Worm (Caenorhabditis elegans) whole organism, mixed stage, embryonic: ENCODE measurements around the gene ptp-5.1.

ENCODE experiments used
- M03D4.4 ChIP-seq: sonication (generic microtip); optimal IDR thresholded peaks from 2 replicates; lab custom pipeline; 2017; ENCODE audit warnings: mild to moderate bottlenecking, missing genetic modification characterization, missing compliant biosample characterization
- bed-3 ChIP-seq: fragments of 200-800 bp; sonication (Bioruptor generic); optimal IDR thresholded peaks from 3 replicates; lab custom pipeline; 2018; ENCODE audit warnings: mild to moderate bottlenecking, missing genetic modification characterization, moderate library complexity, missing compliant biosample characterization
- blmp-1 ChIP-seq: fragments of 150-350 bp; optimal IDR thresholded peaks from 2 replicates; lab custom pipeline; 2014; ENCODE audit warnings: missing biosample characterization, missing genetic modification characterization
- ceh-39 ChIP-seq: fragments of 150-350 bp; optimal IDR thresholded peaks from 2 replicates; lab custom pipeline; 2014; ENCODE audit warnings: missing biosample characterization, missing genetic modification characterization
- ceh-83 ChIP-seq: fragments of 200-800 bp; sonication (Bioruptor generic); optimal IDR thresholded peaks from 2 replicates; lab custom pipeline; 2018; ENCODE audit warnings: mild to moderate bottlenecking, missing genetic modification characterization, missing compliant biosample characterization
- ces-1 ChIP-seq: fragments of 150-350 bp; optimal IDR thresholded peaks from 2 replicates; lab custom pipeline; 2014; ENCODE audit warnings: missing biosample characterization, missing genetic modification reagents, missing genetic modification characterization
- cnd-1 ChIP-seq: fragments of 200-800 bp; sonication (Bioruptor generic); optimal IDR thresholded peaks from 2 replicates; lab custom pipeline; 2018; ENCODE audit warnings: mild to moderate bottlenecking, missing genetic modification characterization, missing compliant biosample characterization
- drap-1 ChIP-seq: fragments of 200-800 bp; sonication (Bioruptor generic); optimal IDR thresholded peaks from 3 replicates; lab custom pipeline; 2018; ENCODE audit warnings: mild to moderate bottlenecking, missing genetic modification characterization, missing compliant biosample characterization
- flh-1 ChIP-seq: fragments of 200-800 bp; sonication (Bioruptor generic); optimal IDR thresholded peaks from 2 replicates; lab custom pipeline; 2018; ENCODE audit warnings: mild to moderate bottlenecking, missing genetic modification characterization, moderate library complexity, missing compliant biosample characterization
- ham-2 ChIP-seq: fragments of 200-800 bp; sonication (Bioruptor generic); optimal IDR thresholded peaks from 2 replicates; lab custom pipeline; 2018; ENCODE audit warnings: mild to moderate bottlenecking, missing genetic modification characterization, missing compliant biosample characterization
- hlh-1 ChIP-seq: fragments of 150-350 bp; optimal IDR thresholded peaks from 2 replicates; lab custom pipeline; 2014; ENCODE audit warnings: missing biosample characterization, missing genetic modification reagents, missing genetic modification characterization
- lin-13 ChIP-seq: fragments of 150-350 bp; optimal IDR thresholded peaks from 2 replicates; lab custom pipeline; 2014; ENCODE audit warnings: missing biosample characterization, missing genetic modification characterization
- lin-32 ChIP-seq: fragments of 200-800 bp; sonication (Bioruptor generic); optimal IDR thresholded peaks from 2 replicates; lab custom pipeline; 2018; ENCODE audit warnings: mild to moderate bottlenecking, missing genetic modification characterization, missing compliant biosample characterization
- lsy-2 ChIP-seq: fragments of 150-350 bp; optimal IDR thresholded peaks from 2 replicates; lab custom pipeline; 2014; ENCODE audit warnings: missing biosample characterization, missing genetic modification characterization
- mab-5 ChIP-seq: fragments of 150-350 bp; optimal IDR thresholded peaks from 2 replicates; lab custom pipeline; 2014; ENCODE audit warnings: missing biosample characterization, missing genetic modification characterization
- mep-1 ChIP-seq: fragments of 150-350 bp; optimal IDR thresholded peaks from 2 replicates; lab custom pipeline; 2017; ENCODE audit warnings: missing biosample characterization, missing genetic modification reagents, missing genetic modification characterization, inconsistent platforms
- mls-2 ChIP-seq: sonication (generic microtip); optimal IDR thresholded peaks from 2 replicates; lab custom pipeline; 2016; ENCODE audit warnings: mild to moderate bottlenecking, missing genetic modification characterization, moderate library complexity, missing compliant biosample characterization
- nhr-12 ChIP-seq: fragments of 150-350 bp; optimal IDR thresholded peaks from 2 replicates; lab custom pipeline; 2014; ENCODE audit warnings: missing biosample characterization, missing genetic modification characterization
- nhr-2 ChIP-seq: fragments of 150-350 bp; optimal IDR thresholded peaks from 2 replicates; lab custom pipeline; 2014; ENCODE audit warnings: missing biosample characterization, missing genetic modification characterization
- nhr-237 ChIP-seq: fragments of 150-350 bp; optimal IDR thresholded peaks from 2 replicates; lab custom pipeline; 2014; ENCODE audit warnings: missing biosample characterization, missing genetic modification characterization
- nhr-28 ChIP-seq: fragments of 150-350 bp; optimal IDR thresholded peaks from 2 replicates; lab custom pipeline; 2014; ENCODE audit warnings: missing biosample characterization, missing genetic modification characterization
- nhr-76 ChIP-seq: sonication (generic microtip); optimal IDR thresholded peaks from 2 replicates; lab custom pipeline; 2017; ENCODE audit warnings: missing biosample characterization, missing genetic modification characterization
- pha-4 ChIP-seq: fragments of 150-350 bp; optimal IDR thresholded peaks from 2 replicates; lab custom pipeline; 2018; ENCODE audit warnings: missing biosample characterization, missing genetic modification reagents, missing genetic modification characterization
- sem-2 ChIP-seq: fragments of 200-800 bp; sonication (Bioruptor generic); optimal IDR thresholded peaks from 2 replicates; lab custom pipeline; 2018; ENCODE audit warnings: mild to moderate bottlenecking, missing genetic modification characterization, missing compliant biosample characterization
- snpc-4 ChIP-seq: fragments of 150-350 bp; optimal IDR thresholded peaks from 2 replicates; lab custom pipeline; 2014; ENCODE audit warnings: missing biosample characterization, missing genetic modification characterization
- sptf-1 ChIP-seq: sonication (generic microtip); optimal IDR thresholded peaks from 2 replicates; lab custom pipeline; 2017; ENCODE audit warnings: mild to moderate bottlenecking, missing genetic modification characterization, moderate library complexity, missing compliant biosample characterization
- unc-120 ChIP-seq: sonication (generic microtip); optimal IDR thresholded peaks from 2 replicates; lab custom pipeline; 2017; ENCODE audit warnings: missing genetic modification characterization, missing compliant biosample characterization; ENCODE audit not compliant: poor library complexity, severe bottlenecking
- unc-39 ChIP-seq: fragments of 150-350 bp; optimal IDR thresholded peaks from 2 replicates; lab custom pipeline; 2014; ENCODE audit warnings: missing biosample characterization, missing genetic modification characterization
- unc-62 ChIP-seq: fragments of 150-350 bp; optimal IDR thresholded peaks from 2 replicates; lab custom pipeline; 2014; ENCODE audit warnings: missing biosample characterization, missing genetic modification reagents, missing genetic modification characterization
- ztf-11 ChIP-seq: fragments of 150-350 bp; optimal IDR thresholded peaks from 2 replicates; lab custom pipeline; 2014; ENCODE audit warnings: missing biosample characterization, missing genetic modification characterization

The ptp-5.1 gene

ce11 chrIV:5204573-5204972, 38.4 kb downstream of the ptp-5.1 start, which contains the start of gene tni-4:
Gene tni-4 (plus strand): TSS chrIV:5204591.
- no peak for TF ChIP-seq lin-32 (GFP tag; lab: Kevin White, UChicago)
- no peak for TF ChIP-seq hlh-1 (tag; lab: Kevin White, UChicago)
- no peak for TF ChIP-seq snpc-4 (tag; lab: Kevin White, UChicago)
- TF ChIP-seq unc-62 (GFP tag; lab: Kevin White, UChicago): no peak
- TF ChIP-seq ces-1 (GFP tag; lab: Kevin White, UChicago): no peak
- TF ChIP-seq nhr-2 (tag; lab: Kevin White, UChicago): no peak
- no peak for TF ChIP-seq bed-3 (GFP tag; lab: Kevin White, UChicago)
- no peak for TF ChIP-seq drap-1 (GFP tag; lab: Kevin White, UChicago)
- TF ChIP-seq unc-120 (tag; lab: Kevin White, UChicago): no peak
- no peak for TF ChIP-seq M03D4.4 (tag; lab: Kevin White, UChicago)
- TF ChIP-seq nhr-237 (tag; lab: Kevin White, UChicago): no peak
- no peak for TF ChIP-seq lin-13
- TF ChIP-seq cnd-1 (tag; lab: Kevin White, UChicago): no peak

- TF ChIP-seq ces-1 (GFP tag; lab: Kevin White, UChicago): no peak
- TF ChIP-seq sptf-1 (tag; lab: Kevin White, UChicago): no peak
- no peak for TF ChIP-seq lsy-2 (tag; lab: Kevin White, UChicago)
- TF ChIP-seq pha-4 (tag; lab: Kevin White, UChicago): no peak
- TF ChIP-seq nhr-28 (tag; lab: Kevin White, UChicago): no peak
- no peak for TF ChIP-seq mep-1
- no peak for TF ChIP-seq mls-2
- no peak for TF ChIP-seq nhr-12
- TF ChIP-seq ceh-39 (tag; lab: Kevin White, UChicago): no peak
- no peak for TF ChIP-seq lin-32 (GFP tag; lab: Kevin White, UChicago)
- TF ChIP-seq ham-2 (GFP tag; lab: Kevin White, UChicago): no peak
- no peak for TF ChIP-seq nhr-2 (tag; lab: Kevin White, UChicago)
- no peak for TF ChIP-seq unc-62 (GFP tag; lab: Kevin White, UChicago)
Observed at ce11 chrIV:5206716-5207115, 40.6 kb downstream of the ptp-5.1 start.

ce11 chrIV:5209390-5209789, 43.3 kb downstream of the ptp-5.1 start, which contains the start of the genes Y59E9AL.36 and nbet-1:
Gene Y59E9AL.36 (minus strand): TSS chrIV:5209481.
Gene nbet-1 (plus strand): TSS chrIV:5209501.
- TF ChIP-seq cnd-1 (tag; lab: Kevin White, UChicago) (no peak), nhr-237 (tag; lab: Kevin White, UChicago) (peak; percentile 84), unc-120 (tag; lab: Kevin White, UChicago) (peak; percentile 8), snpc-4 (tag; lab: Kevin White, UChicago) (no peak), mls-2 (no peak), mep-1 (peak; percentile 57), M03D4.4 (tag; lab: Kevin White, UChicago) (peak; percentile 13), sem-2 (GFP tag; lab: Kevin White, UChicago) (no peak), lin-13 (peak; percentile 73), lin-32 (GFP tag; lab: Kevin White, UChicago) (no peak), drap-1 (GFP tag; lab: Kevin White, UChicago) (no peak), ces-1 (GFP tag; lab: Kevin White, UChicago) (peak; percentile 76), ztf-11 (tag; lab: Kevin White, UChicago) (no peak), nhr-12 (no peak), hlh-1 (tag; lab: Kevin White, UChicago) (peak; percentile 55), pha-4 (tag; lab: Kevin White, UChicago) (peak; percentile 51), unc-39 (tag; lab: Kevin White, UChicago) (no peak), flh-1 (GFP tag; lab: Kevin White, UChicago) (no peak), nhr-76 (no peak), lsy-2 (tag; lab: Kevin White, UChicago) (peak; percentile 70), ceh-39 (tag; lab: Kevin White, UChicago) (peak; percentile 50)

- TF ChIP-seq lsy-2 (tag; lab: Kevin White, UChicago) (no peak), unc-39 (tag; lab: Kevin White, UChicago) (no peak), blmp-1 (tag; lab: Kevin White, UChicago) (no peak), nhr-2 (tag; lab: Kevin White, UChicago) (no peak), ceh-83 (no peak), flh-1 (GFP tag; lab: Kevin White, UChicago) (no peak), snpc-4 (tag; lab: Kevin White, UChicago) (no peak), lin-13 (no peak), sem-2 (GFP tag; lab: Kevin White, UChicago) (no peak), nhr-76 (no peak), mab-5 (tag; lab: Kevin White, UChicago) (no peak), ztf-11 (tag; lab: Kevin White, UChicago) (no peak)
Observed at ce11 chrIV:5210606-5211005, 44.5 kb downstream of the ptp-5.1 start.
